Fruit fly (Drosophila melanogaster): ENCODE measurements around the gene mira.

dm6 chr3R:19932169-19932568, 2.8 kb downstream of the mira start:
- TF ChIP-seq Hr3 (GFP tag; optimal IDR thresholded peaks at IDR 0.05) = no peak
- no peak for TF ChIP-seq Hr51 (GFP tag; optimal IDR thresholded peaks at IDR 0.05)
